Worm (Caenorhabditis elegans) whole organism, late embryonic: Measurements from ENCODE around the gene tbck-1.

Experiments
- C38D4.7 ChIP-seq: fragments of 200-800 bp; sonication (Bioruptor generic); optimal IDR thresholded peaks from 2 replicates; lab custom pipeline; 2018; ENCODE audit warnings: mild to moderate bottlenecking, missing genetic modification characterization, moderate library complexity, missing compliant biosample characterization
- K02D7.2 ChIP-seq: sonication (generic microtip); optimal IDR thresholded peaks from 2 replicates; lab custom pipeline; 2017; ENCODE audit warnings: mild to moderate bottlenecking, missing genetic modification characterization, missing compliant biosample characterization
- T23F11.4 ChIP-seq: fragments of 200-800 bp; sonication (Bioruptor generic); optimal IDR thresholded peaks from 2 replicates; lab custom pipeline; 2018; ENCODE audit warnings: mild to moderate bottlenecking, missing genetic modification characterization, missing compliant biosample characterization
- Y22D7AL.16 ChIP-seq: sonication (generic microtip); optimal IDR thresholded peaks from 2 replicates; lab custom pipeline; 2016; ENCODE audit warnings: missing genetic modification characterization, missing compliant biosample characterization
- ceh-14 ChIP-seq: sonication (generic microtip); optimal IDR thresholded peaks from 2 replicates; lab custom pipeline; 2016; ENCODE audit warnings: missing genotype, missing genetic modification characterization, missing compliant biosample characterization
- ceh-19 ChIP-seq: fragments of 200-800 bp; sonication (Bioruptor generic); optimal IDR thresholded peaks from 2 replicates; lab custom pipeline; 2018; ENCODE audit warnings: mild to moderate bottlenecking, missing genetic modification characterization, missing compliant biosample characterization
- ceh-2 ChIP-seq: sonication (generic microtip); optimal IDR thresholded peaks from 2 replicates; lab custom pipeline; 2016; ENCODE audit warnings: missing genotype, missing genetic modification characterization, missing compliant biosample characterization
- ceh-34 ChIP-seq: sonication (generic microtip); optimal IDR thresholded peaks from 2 replicates; lab custom pipeline; 2016; ENCODE audit warnings: mild to moderate bottlenecking, missing genetic modification characterization, missing compliant biosample characterization
- ceh-48 ChIP-seq: sonication (generic microtip); optimal IDR thresholded peaks from 2 replicates; lab custom pipeline; 2016; ENCODE audit warnings: missing genetic modification characterization, inconsistent platforms, missing compliant biosample characterization
- che-1 ChIP-seq: sonication (generic microtip); optimal IDR thresholded peaks from 2 replicates; lab custom pipeline; 2016; ENCODE audit warnings: mild to moderate bottlenecking, missing genetic modification characterization, missing compliant biosample characterization
- dve-1 ChIP-seq: sonication (generic microtip); optimal IDR thresholded peaks from 2 replicates; lab custom pipeline; 2017; ENCODE audit warnings: antibody characterized with exemption, mild to moderate bottlenecking, missing genetic modification characterization, missing compliant biosample characterization
- elt-2 ChIP-seq: sonication (generic microtip); optimal IDR thresholded peaks from 2 replicates; lab custom pipeline; 2016; ENCODE audit warnings: missing genetic modification reagents, missing genetic modification characterization, missing compliant biosample characterization
- ets-4 ChIP-seq: sonication (generic microtip); optimal IDR thresholded peaks from 2 replicates; lab custom pipeline; 2016; ENCODE audit warnings: missing genetic modification characterization, missing compliant biosample characterization
- fax-1 ChIP-seq: sonication (generic microtip); optimal IDR thresholded peaks from 2 replicates; lab custom pipeline; 2016; ENCODE audit warnings: missing genotype, missing genetic modification characterization, missing compliant biosample characterization
- gmeb-2 ChIP-seq: sonication (generic microtip); optimal IDR thresholded peaks from 2 replicates; lab custom pipeline; 2016; ENCODE audit warnings: missing genetic modification characterization, inconsistent platforms, missing compliant biosample characterization
- hlh-13 ChIP-seq: fragments of 200-800 bp; sonication (Bioruptor generic); optimal IDR thresholded peaks from 2 replicates; lab custom pipeline; 2018; ENCODE audit warnings: mild to moderate bottlenecking, missing genetic modification characterization, missing compliant biosample characterization
- hlh-6 ChIP-seq: sonication (generic microtip); optimal IDR thresholded peaks from 2 replicates; lab custom pipeline; 2016; ENCODE audit warnings: missing genotype, missing genetic modification characterization, missing compliant biosample characterization
- madf-2 ChIP-seq: sonication (generic microtip); optimal IDR thresholded peaks from 2 replicates; lab custom pipeline; 2017; ENCODE audit warnings: missing genetic modification characterization, missing compliant biosample characterization
- nhr-11 ChIP-seq: fragments of 150-350 bp; optimal IDR thresholded peaks from 2 replicates; lab custom pipeline; 2014; ENCODE audit warnings: missing biosample characterization, missing genetic modification characterization
- nhr-232 ChIP-seq: sonication (generic microtip); optimal IDR thresholded peaks from 2 replicates; lab custom pipeline; 2016; ENCODE audit warnings: missing genetic modification characterization, missing compliant biosample characterization
- npax-4 ChIP-seq: sonication (generic microtip); optimal IDR thresholded peaks from 2 replicates; lab custom pipeline; 2016; ENCODE audit warnings: missing genetic modification characterization, missing compliant biosample characterization
- pat-9 ChIP-seq: fragments of 200-800 bp; sonication (Bioruptor generic); optimal IDR thresholded peaks from 2 replicates; lab custom pipeline; 2018; ENCODE audit warnings: mild to moderate bottlenecking, missing genetic modification characterization, moderate library complexity, missing compliant biosample characterization
- pha-4 ChIP-seq: fragments of 150-350 bp; optimal IDR thresholded peaks from 2 replicates; lab custom pipeline; 2018; ENCODE audit warnings: missing biosample characterization, missing genetic modification reagents, missing genetic modification characterization
- pqm-1 ChIP-seq: sonication (generic microtip); optimal IDR thresholded peaks from 2 replicates; lab custom pipeline; 2016; ENCODE audit warnings: missing genetic modification characterization, missing compliant biosample characterization
- rnt-1 ChIP-seq: sonication (generic microtip); optimal IDR thresholded peaks from 2 replicates; lab custom pipeline; 2016; ENCODE audit warnings: missing genetic modification characterization, missing compliant biosample characterization
- sox-2 ChIP-seq: fragments of 200-800 bp; sonication (Bioruptor generic); IDR thresholded peaks from 2 replicates; pipeline ENCODE4 v1.3.6; 2022; ENCODE audit warnings: missing genetic modification reagents, missing genetic modification characterization, missing compliant biosample characterization
- sox-4 ChIP-seq: sonication (generic microtip); optimal IDR thresholded peaks from 2 replicates; lab custom pipeline; 2017; ENCODE audit warnings: mild to moderate bottlenecking, missing genetic modification characterization, inconsistent platforms, missing compliant biosample characterization
- tbx-2 ChIP-seq: sonication (generic microtip); optimal IDR thresholded peaks from 2 replicates; lab custom pipeline; 2016; ENCODE audit warnings: missing genetic modification characterization, missing compliant biosample characterization
- ttx-3 ChIP-seq: sonication (generic microtip); optimal IDR thresholded peaks from 2 replicates; lab custom pipeline; 2016; ENCODE audit warnings: missing genetic modification reagents, missing genetic modification characterization, missing compliant biosample characterization
- unc-3 ChIP-seq, 2 experiments: fragments of 200-800 bp in 1 of 2; sonication (Bioruptor generic) in 1 of 2; sonication (generic microtip) in 1 of 2; conservative IDR thresholded peaks in 1 of 2; optimal IDR thresholded peaks in 1 of 2; 2 replicates each; pipeline versions ENCODE4 v1.3.6 to Lab custom; 2016 to 2022; ENCODE audit warnings: missing compliant biosample characterization in 2 of 2, missing genetic modification characterization in 2 of 2, missing genetic modification reagents in 1 of 2
- unc-42 ChIP-seq: sonication (generic microtip); optimal IDR thresholded peaks from 2 replicates; lab custom pipeline; 2016; ENCODE audit warnings: missing genotype, missing genetic modification characterization, missing compliant biosample characterization
- unc-55 ChIP-seq: sonication (generic microtip); optimal IDR thresholded peaks from 2 replicates; lab custom pipeline; 2017; ENCODE audit warnings: missing biosample characterization, missing genetic modification reagents, missing genetic modification characterization
- ztf-16 ChIP-seq: sonication (generic microtip); optimal IDR thresholded peaks from 2 replicates; lab custom pipeline; 2017; ENCODE audit warnings: missing genetic modification characterization, missing compliant biosample characterization

tbck-1 gene

DNA sequence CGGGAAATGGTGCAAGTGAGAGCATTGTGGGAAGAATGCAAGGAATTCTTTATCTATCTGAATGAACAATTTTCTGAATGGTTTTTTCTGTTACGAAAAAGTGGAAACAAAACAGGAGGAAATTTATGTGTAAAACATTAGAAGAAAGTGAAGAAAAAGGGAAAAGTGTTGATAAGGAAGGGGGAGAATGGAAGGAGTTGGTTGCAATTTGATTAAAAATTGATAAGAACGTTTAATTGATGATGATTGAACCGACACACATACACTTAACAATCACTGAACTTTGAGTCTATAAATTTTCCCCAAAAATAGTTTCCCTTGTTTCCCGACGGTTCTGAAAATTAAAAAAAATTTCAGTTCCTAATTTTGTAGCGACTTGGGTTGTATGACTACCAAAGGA is 25.4 kb upstream of the tbck-1 start:
- TF ChIP-seq nhr-11 (tag; lab: Kevin White, UChicago): no peak
- TF ChIP-seq sox-2 (GFP tag; lab: Robert Waterston, UW): no peak
- peak; percentile 80 for TF ChIP-seq elt-2 (tag; lab: Kevin White, UChicago)
- no peak for TF ChIP-seq ztf-16 (tag; lab: Kevin White, UChicago)
- no peak for TF ChIP-seq ceh-14 (tag; lab: Kevin White, UChicago)
- no peak for TF ChIP-seq gmeb-2 (tag; lab: Kevin White, UChicago)
- no peak for TF ChIP-seq T23F11.4
- TF ChIP-seq, all 69 proteins: peak for 1

DNA sequence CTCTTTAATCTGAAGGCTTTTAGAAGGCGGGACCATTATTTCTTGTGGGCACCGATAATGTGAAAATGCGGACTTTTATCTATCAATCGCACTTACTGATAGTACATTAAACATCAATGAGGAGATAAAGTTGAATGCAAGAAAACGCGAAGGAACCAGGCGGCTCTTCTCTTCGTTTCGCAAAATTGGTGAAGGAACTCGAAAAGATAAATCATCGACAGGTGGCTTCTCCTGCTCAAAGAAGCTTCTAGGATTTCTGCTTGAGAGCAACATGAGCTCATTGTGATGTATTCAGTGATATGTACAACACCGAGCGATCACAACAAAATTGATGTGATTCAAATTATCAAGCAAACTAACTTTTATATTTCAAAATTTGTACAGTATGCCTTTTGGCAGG is 22.6 kb upstream of the tbck-1 start:
- TF ChIP-seq fax-1: no peak
- TF ChIP-seq unc-3 (GFP tag; conservative IDR thresholded peaks at IDR 0.05; lab: Robert Waterston, UW): no peak
- TF ChIP-seq unc-3 (tag; optimal IDR thresholded peaks at IDR 0.05; lab: Kevin White, UChicago): no peak
- TF ChIP-seq rnt-1 (tag; lab: Kevin White, UChicago): peak; percentile 52
- TF ChIP-seq dve-1 (tag; lab: Kevin White, UChicago): no peak
- peak; percentile 61 for TF ChIP-seq unc-55 (GFP tag; lab: Kevin White, UChicago)
- TF ChIP-seq, all 69 proteins: peak for 2

DNA sequence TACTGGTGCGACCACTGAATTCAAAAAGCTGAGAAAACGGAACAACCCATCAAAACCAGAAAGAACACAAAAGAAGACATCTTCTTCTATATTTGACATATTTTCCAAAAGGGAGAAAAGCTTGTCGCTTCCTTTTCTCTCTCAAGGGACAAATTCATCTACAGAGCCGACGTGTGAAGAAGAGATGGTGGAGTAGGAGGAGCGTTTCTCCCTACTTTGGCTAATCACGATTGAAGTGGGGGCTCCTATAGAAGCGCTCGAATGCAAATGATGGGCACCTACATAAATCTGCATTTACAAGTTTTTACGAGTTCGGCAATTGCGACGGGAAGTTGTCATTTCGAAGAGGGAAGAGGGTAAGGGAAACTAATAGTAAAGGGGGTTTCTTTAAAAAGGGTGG is 22.1 kb upstream of the tbck-1 start:
- TF ChIP-seq rnt-1 (tag; lab: Kevin White, UChicago) (no peak), pqm-1 (tag; lab: Kevin White, UChicago) (no peak), npax-4 (tag; lab: Kevin White, UChicago) (no peak)

DNA sequence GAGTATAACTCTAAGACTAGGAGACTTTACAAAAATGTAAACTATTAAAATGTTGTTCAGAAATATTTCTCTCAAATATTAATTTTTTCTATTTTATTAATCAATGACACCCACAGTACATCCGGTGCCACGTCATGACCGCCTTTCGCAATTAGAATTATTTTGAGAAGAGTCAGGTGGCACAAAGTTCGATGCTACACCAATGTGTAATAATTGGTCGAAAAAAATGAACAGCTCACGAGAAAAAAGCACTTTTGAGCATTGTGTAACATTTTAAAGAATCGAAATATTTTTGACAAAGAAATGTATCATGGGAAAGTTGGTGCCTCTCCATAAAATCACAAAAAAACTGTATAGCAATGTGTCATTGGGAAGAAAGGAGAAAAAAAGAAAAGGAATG is 21.6 kb upstream of the tbck-1 start:
- no peak for TF ChIP-seq ceh-48 (tag; lab: Kevin White, UChicago)
- TF ChIP-seq ttx-3 (tag; lab: Kevin White, UChicago): no peak
- TF ChIP-seq ztf-16 (tag; lab: Kevin White, UChicago): no peak
- TF ChIP-seq Y22D7AL.16 (tag; lab: Kevin White, UChicago): no peak
- no peak for TF ChIP-seq tbx-2
- TF ChIP-seq pat-9 (tag; lab: Kevin White, UChicago): no peak
- TF ChIP-seq che-1 (tag; lab: Kevin White, UChicago): no peak

DNA sequence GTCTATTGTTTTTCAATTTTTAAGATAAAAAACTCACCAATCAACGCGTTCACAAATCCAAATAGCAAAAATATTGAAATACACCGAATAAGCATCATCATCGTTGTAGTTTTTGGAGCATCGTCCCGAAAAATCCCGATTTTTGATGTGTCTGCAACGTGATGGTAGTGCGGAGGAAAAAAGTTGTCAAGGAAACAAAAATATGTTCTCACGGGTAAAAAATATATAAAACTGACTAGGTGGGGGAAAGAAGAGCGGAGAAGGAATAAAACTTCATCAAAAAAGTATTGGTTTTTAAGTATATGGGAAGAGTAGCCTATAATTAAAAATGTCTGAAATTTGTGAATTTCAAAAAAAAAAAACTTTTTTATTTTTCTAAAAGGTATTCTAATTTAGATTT is 16.4 kb upstream of the tbck-1 start, which contains the start of gene rig-6:
Gene rig-6 (minus strand): TSS at position 101 of the 400 bp plus-strand sequence.
- TF ChIP-seq dve-1 (tag; lab: Kevin White, UChicago) (no peak), ceh-2 (tag; lab: Kevin White, UChicago) (no peak), pha-4 (no peak), ceh-19 (GFP tag; lab: Kevin White, UChicago) (no peak), ets-4 (no peak), nhr-232 (no peak), K02D7.2 (tag; lab: Kevin White, UChicago) (no peak), C38D4.7 (GFP tag; lab: Kevin White, UChicago) (no peak), hlh-13 (GFP tag; lab: Kevin White, UChicago) (no peak), unc-42 (tag; lab: Kevin White, UChicago) (no peak), hlh-6 (tag; lab: Kevin White, UChicago) (no peak), unc-3 (GFP tag; conservative IDR thresholded peaks at IDR 0.05; lab: Robert Waterston, UW) (no peak), unc-3 (tag; optimal IDR thresholded peaks at IDR 0.05; lab: Kevin White, UChicago) (no peak), elt-2 (tag; lab: Kevin White, UChicago) (no peak), nhr-11 (tag; lab: Kevin White, UChicago) (no peak), madf-2 (tag; lab: Kevin White, UChicago) (no peak)

DNA sequence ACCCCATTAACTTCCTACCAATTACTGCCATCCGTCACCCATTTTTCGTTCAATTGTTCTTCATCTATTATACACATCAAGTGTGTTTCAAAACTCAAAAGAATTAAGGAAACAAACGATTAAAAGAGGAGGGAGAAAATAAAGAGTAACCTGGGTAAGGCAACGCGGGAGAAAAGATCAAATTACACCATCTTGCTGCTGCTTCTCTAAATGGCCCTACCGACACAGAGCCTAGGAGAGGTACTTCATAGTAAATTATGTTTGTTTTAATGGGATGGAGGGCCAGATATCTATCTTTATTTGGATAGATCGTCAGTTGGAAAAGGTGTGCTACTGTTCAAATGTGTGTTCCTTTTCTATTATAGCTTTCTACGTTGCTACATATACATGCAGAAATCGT is 13.0 kb upstream of the tbck-1 start:
- TF ChIP-seq sox-4 (tag; lab: Kevin White, UChicago) (no peak), ceh-34 (tag; lab: Kevin White, UChicago) (peak; percentile 94), dve-1 (tag; lab: Kevin White, UChicago) (no peak)
